Worm (Caenorhabditis elegans) whole organism, L2 larva: Measurements from ENCODE around the gene C25F9.4.

ENCODE experiments used
- C34F6.9 ChIP-seq: fragments of 150-350 bp; optimal IDR thresholded peaks from 2 replicates; lab custom pipeline; 2014; ENCODE audit warnings: missing biosample characterization, missing genetic modification characterization
- F13H6.1 ChIP-seq: sonication (generic microtip); optimal IDR thresholded peaks from 2 replicates; lab custom pipeline; 2016; ENCODE audit warnings: missing genetic modification characterization, missing compliant biosample characterization
- R02D3.7 ChIP-seq: fragments of 150-350 bp; optimal IDR thresholded peaks from 2 replicates; lab custom pipeline; 2014; ENCODE audit warnings: missing biosample characterization, missing genetic modification characterization
- Y55F3AM.14 ChIP-seq: fragments of 200-800 bp; sonication (Bioruptor generic); optimal IDR thresholded peaks from 2 replicates; lab custom pipeline; 2018; ENCODE audit warnings: mild to moderate bottlenecking, missing genetic modification characterization, missing compliant biosample characterization
- ZK546.5 ChIP-seq: sonication (generic microtip); optimal IDR thresholded peaks from 2 replicates; lab custom pipeline; 2017; ENCODE audit warnings: missing biosample characterization, missing genetic modification characterization
- ceh-16 ChIP-seq: fragments of 150-350 bp; optimal IDR thresholded peaks from 2 replicates; lab custom pipeline; 2014; ENCODE audit warnings: missing biosample characterization, missing genetic modification characterization
- ceh-82 ChIP-seq: fragments of 150-350 bp; optimal IDR thresholded peaks from 2 replicates; lab custom pipeline; 2014; ENCODE audit warnings: missing biosample characterization, missing genetic modification characterization
- crh-2 ChIP-seq: sonication (generic microtip); optimal IDR thresholded peaks from 2 replicates; lab custom pipeline; 2017; ENCODE audit warnings: missing biosample characterization, missing genetic modification characterization
- egl-27 ChIP-seq: sonication (generic microtip); optimal IDR thresholded peaks from 3 replicates; lab custom pipeline; 2017; ENCODE audit warnings: missing biosample characterization, missing genetic modification reagents, missing genetic modification characterization
- elt-1 ChIP-seq: fragments of 150-350 bp; optimal IDR thresholded peaks from 2 replicates; lab custom pipeline; 2014; ENCODE audit warnings: missing biosample characterization, missing genetic modification characterization
- fos-1 ChIP-seq: fragments of 150-350 bp; optimal IDR thresholded peaks from 2 replicates; lab custom pipeline; 2014; ENCODE audit warnings: missing biosample characterization, missing genetic modification characterization
- gmeb-1 ChIP-seq: fragments of 150-350 bp; optimal IDR thresholded peaks from 2 replicates; lab custom pipeline; 2014; ENCODE audit warnings: missing biosample characterization, missing genetic modification characterization
- lin-11 ChIP-seq: fragments of 150-350 bp; sonication (generic microtip); optimal IDR thresholded peaks from 2 replicates; lab custom pipeline; 2014; ENCODE audit warnings: missing biosample characterization, missing genetic modification characterization, inconsistent platforms, mixed read lengths
- lin-13 ChIP-seq: fragments of 150-350 bp; optimal IDR thresholded peaks from 2 replicates; lab custom pipeline; 2014; ENCODE audit warnings: missing biosample characterization, missing genetic modification reagents, missing genetic modification characterization
- lsy-2 ChIP-seq, 2 experiments: fragments of 150-350 bp in 1 of 2; sonication (generic microtip) in 1 of 2; optimal IDR thresholded peaks; 2 replicates each; lab custom pipeline; 2014 to 2017; ENCODE audit warnings: missing biosample characterization in 2 of 2, missing genetic modification characterization in 2 of 2
- mbf-1 ChIP-seq: sonication (generic microtip); optimal IDR thresholded peaks from 2 replicates; lab custom pipeline; 2017; ENCODE audit warnings: missing biosample characterization, missing genetic modification characterization
- nhr-10 ChIP-seq: sonication (generic microtip); optimal IDR thresholded peaks from 2 replicates; lab custom pipeline; 2017; ENCODE audit warnings: missing biosample characterization, missing genetic modification characterization
- nhr-11 ChIP-seq: fragments of 150-350 bp; optimal IDR thresholded peaks from 2 replicates; lab custom pipeline; 2014; ENCODE audit warnings: missing biosample characterization, missing genetic modification characterization
- nhr-23 ChIP-seq: fragments of 150-350 bp; optimal IDR thresholded peaks from 2 replicates; lab custom pipeline; 2014; ENCODE audit warnings: missing biosample characterization, missing genetic modification reagents, missing genetic modification characterization
- nhr-237 ChIP-seq: fragments of 150-350 bp; optimal IDR thresholded peaks from 2 replicates; lab custom pipeline; 2014; ENCODE audit warnings: missing biosample characterization, missing genetic modification characterization
- nhr-25 ChIP-seq: fragments of 150-350 bp; sonication (generic microtip); optimal IDR thresholded peaks from 3 replicates; lab custom pipeline; 2014; ENCODE audit warnings: missing biosample characterization, missing genetic modification characterization
- nhr-6 ChIP-seq: fragments of 150-350 bp; optimal IDR thresholded peaks from 2 replicates; lab custom pipeline; 2014; ENCODE audit warnings: missing biosample characterization, missing genetic modification characterization
- peb-1 ChIP-seq: fragments of 150-350 bp; optimal IDR thresholded peaks from 2 replicates; lab custom pipeline; 2014; ENCODE audit warnings: missing biosample characterization, missing genetic modification characterization
- sem-4 ChIP-seq: fragments of 150-350 bp; optimal IDR thresholded peaks from 2 replicates; lab custom pipeline; 2014; ENCODE audit warnings: missing biosample characterization, missing genetic modification reagents, missing genetic modification characterization
- sma-3 ChIP-seq: sonication (generic microtip); optimal IDR thresholded peaks from 2 replicates; lab custom pipeline; 2016; ENCODE audit warnings: missing genetic modification reagents, missing genetic modification characterization, missing compliant biosample characterization
- sma-9 ChIP-seq, 2 experiments: fragments of 150-350 bp in 1 of 2; sonication (generic microtip) in 1 of 2; optimal IDR thresholded peaks; 2 replicates each; lab custom pipeline; 2014 to 2016; ENCODE audit warnings: missing genetic modification characterization in 2 of 2, mild to moderate bottlenecking in 1 of 2, missing biosample characterization in 1 of 2, missing compliant biosample characterization in 1 of 2, missing genetic modification reagents in 1 of 2, moderate library complexity in 1 of 2
- unc-39 ChIP-seq: fragments of 150-350 bp; optimal IDR thresholded peaks from 2 replicates; lab custom pipeline; 2014; ENCODE audit warnings: missing biosample characterization, missing genetic modification characterization
- unc-55 ChIP-seq: fragments of 150-350 bp; sonication (generic microtip); optimal IDR thresholded peaks from 3 replicates; lab custom pipeline; 2014; ENCODE audit warnings: missing biosample characterization, missing genetic modification reagents, missing genetic modification characterization
- unc-62 ChIP-seq: fragments of 150-350 bp; optimal IDR thresholded peaks from 2 replicates; lab custom pipeline; 2014; ENCODE audit warnings: missing biosample characterization, missing genetic modification reagents, missing genetic modification characterization
- zag-1 ChIP-seq: fragments of 150-350 bp; optimal IDR thresholded peaks from 2 replicates; lab custom pipeline; 2014; ENCODE audit warnings: missing biosample characterization, missing genetic modification characterization
- ztf-1 ChIP-seq: fragments of 200-800 bp; sonication (Bioruptor generic); conservative IDR thresholded peaks from 2 replicates; pipeline ENCODE4 v1.3.6; 2022; ENCODE audit warnings: missing genetic modification characterization, missing compliant biosample characterization
- ztf-11 ChIP-seq: sonication (generic microtip); optimal IDR thresholded peaks from 2 replicates; lab custom pipeline; 2017; ENCODE audit warnings: missing biosample characterization, missing genetic modification characterization
- ztf-4 ChIP-seq: fragments of 150-350 bp; optimal IDR thresholded peaks from 2 replicates; lab custom pipeline; 2014; ENCODE audit warnings: missing biosample characterization, missing genetic modification characterization

Gene C25F9.4

ce11 chrV:19429605-19430004, 13.2 kb upstream of the C25F9.4 start:
- peak; percentile 59 for TF ChIP-seq ceh-16 (tag; lab: Kevin White, UChicago)
- TF ChIP-seq nhr-23 (tag; lab: Kevin White, UChicago) = peak; percentile 95
- TF ChIP-seq ZK546.5 (tag; lab: Kevin White, UChicago) = no peak
- TF ChIP-seq Y55F3AM.14 (GFP tag; lab: Kevin White, UChicago) = peak; percentile 1
- TF ChIP-seq lin-13 (GFP tag; lab: Kevin White, UChicago) = no peak
- peak; percentile 99 for TF ChIP-seq elt-1 (tag; lab: Kevin White, UChicago)
- no peak for TF ChIP-seq sem-4 (tag; lab: Kevin White, UChicago)
- peak in 1 of 2 experiments; percentile 11 for TF ChIP-seq lsy-2 (tag; optimal IDR thresholded peaks at IDR 0.05; lab: Kevin White, UChicago)
- TF ChIP-seq nhr-25 (tag; lab: Kevin White, UChicago) = peak; percentile 54
- TF ChIP-seq nhr-6 (tag; lab: Kevin White, UChicago) = no peak
- peak; percentile 90 for TF ChIP-seq sma-9 (GFP tag; optimal IDR thresholded peaks at IDR 0.05; lab: Kevin White, UChicago)
- no peak for TF ChIP-seq sma-9 (tag; optimal IDR thresholded peaks at IDR 0.05; lab: Kevin White, UChicago)
- no peak for TF ChIP-seq ztf-4 (tag; lab: Kevin White, UChicago)

ce11 chrV:19428936-19429335, 12.6 kb upstream of the C25F9.4 start:
- TF ChIP-seq nhr-23 (tag; lab: Kevin White, UChicago) (peak; percentile 57), ceh-16 (tag; lab: Kevin White, UChicago) (peak; percentile 40), elt-1 (tag; lab: Kevin White, UChicago) (peak; percentile 60), nhr-25 (tag; lab: Kevin White, UChicago) (peak; percentile 28), sma-9 (GFP tag; optimal IDR thresholded peaks at IDR 0.05; lab: Kevin White, UChicago) (peak; percentile 56), sma-9 (tag; optimal IDR thresholded peaks at IDR 0.05; lab: Kevin White, UChicago) (no peak), nhr-10 (tag; lab: Kevin White, UChicago) (no peak), egl-27 (no peak)

ce11 chrV:19428097-19428496, 11.7 kb upstream of the C25F9.4 start:
- no peak for TF ChIP-seq lin-13 (GFP tag; lab: Kevin White, UChicago)
- TF ChIP-seq nhr-25 (tag; lab: Kevin White, UChicago) = peak; percentile 23

- TF ChIP-seq R02D3.7 (tag; lab: Kevin White, UChicago) (no peak), nhr-25 (tag; lab: Kevin White, UChicago) (peak; percentile 47)
Observed at ce11 chrV:19421131-19421530, 4.8 kb upstream of the C25F9.4 start, which contains the start of gene C25F9.2. Gene C25F9.2, plus strand, starts transcription at chrV:19421471.

ce11 chrV:19419301-19419700, 2.9 kb upstream of the C25F9.4 start:
- TF ChIP-seq fos-1 (tag; lab: Kevin White, UChicago) = peak; percentile 1

ce11 chrV:19417836-19418235, 1.5 kb upstream of the C25F9.4 start, which contains the start of gene C25F9.15:
Gene C25F9.15, plus strand, starts transcription at chrV:19418136.
- TF ChIP-seq fos-1 (tag; lab: Kevin White, UChicago) = peak; percentile 40
- no peak for TF ChIP-seq peb-1

ce11 chrV:19410663-19411062, 5.7 kb downstream of the C25F9.4 start, which contains the start of gene C25F9.5:
Gene C25F9.5, minus strand, starts transcription at chrV:19410857.
- TF ChIP-seq fos-1 (tag; lab: Kevin White, UChicago) (peak; percentile 83), ztf-11 (no peak)

- peak; percentile 42 for TF ChIP-seq gmeb-1 (tag; lab: Kevin White, UChicago)
- TF ChIP-seq fos-1 (tag; lab: Kevin White, UChicago) = peak; percentile 63
- no peak for TF ChIP-seq unc-62 (GFP tag; lab: Kevin White, UChicago)
Observed at ce11 chrV:19405276-19405815, 11.0 kb downstream of the C25F9.4 start, which contains the start of the genes C25F9.6 and C25F9.10. Gene C25F9.6, minus strand, starts transcription at chrV:19405326. Gene C25F9.10, plus strand, starts transcription at chrV:19405729.

- TF ChIP-seq zag-1 (tag; lab: Kevin White, UChicago) = no peak
- TF ChIP-seq ceh-82 (tag; lab: Kevin White, UChicago) = no peak
- TF ChIP-seq sma-3 (GFP tag; lab: Kevin White, UChicago) = no peak
- TF ChIP-seq unc-55 (GFP tag; lab: Kevin White, UChicago) = no peak
- no peak for TF ChIP-seq mbf-1
- TF ChIP-seq lin-11 (tag; lab: Kevin White, UChicago) = no peak
- TF ChIP-seq F13H6.1 (tag; lab: Kevin White, UChicago) = no peak
- TF ChIP-seq nhr-11 (tag; lab: Kevin White, UChicago) = no peak
- TF ChIP-seq ztf-11 = no peak
- TF ChIP-seq sma-9 (GFP tag; optimal IDR thresholded peaks at IDR 0.05; lab: Kevin White, UChicago) = no peak
- TF ChIP-seq sma-9 (tag; optimal IDR thresholded peaks at IDR 0.05; lab: Kevin White, UChicago) = no peak
- TF ChIP-seq nhr-237 (tag; lab: Kevin White, UChicago) = no peak
- TF ChIP-seq nhr-25 (tag; lab: Kevin White, UChicago) = no peak
- TF ChIP-seq C34F6.9 (tag; lab: Kevin White, UChicago) = no peak
- no peak for TF ChIP-seq ztf-1 (GFP tag; lab: Robert Waterston, UW)
- TF ChIP-seq unc-39 (tag; lab: Kevin White, UChicago) = no peak
- TF ChIP-seq lin-13 (GFP tag; lab: Kevin White, UChicago) = no peak
- no peak for TF ChIP-seq R02D3.7 (tag; lab: Kevin White, UChicago)
- TF ChIP-seq nhr-6 (tag; lab: Kevin White, UChicago) = no peak
- TF ChIP-seq crh-2 (tag; lab: Kevin White, UChicago) = no peak
Observed at ce11 chrV:19403619-19404018, 12.8 kb downstream of the C25F9.4 start.
